Fruit fly (Drosophila melanogaster): ENCODE measurements around the gene Art6.
A peak's percentile ranks its signal among the peaks of the same experiment; 100 is the strongest.

Art6 gene

dm6 chr3R:13915646-13916045 is 30.0 kb downstream of the Art6 start (continued):
- TF ChIP-seq CG15336 (GFP tag; IDR thresholded peaks at IDR 0.05) (no peak), salr (GFP tag; optimal IDR thresholded peaks at IDR 0.05) (peak; percentile 20 to 57), CG34406 (GFP tag; optimal IDR thresholded peaks at IDR 0.05) (peak; percentile 67), CG10669 (GFP tag; optimal IDR thresholded peaks at IDR 0.05) (peak; percentile 80), Ets96B (tag; optimal IDR thresholded peaks at IDR 0.05) (peak; percentile 83), fd85E (GFP tag; optimal IDR thresholded peaks at IDR 0.05) (no peak), CG11294 (GFP tag; IDR thresholded peaks at IDR 0.05) (no peak), CG16779 (tag; optimal IDR thresholded peaks at IDR 0.05) (no peak), fkh (GFP tag; optimal IDR thresholded peaks at IDR 0.05) (no peak), achi (GFP tag; optimal IDR thresholded peaks at IDR 0.05) (peak; percentile 69), CG6276 (GFP tag; optimal IDR thresholded peaks at IDR 0.05) (no peak), CG6792 (GFP tag; optimal IDR thresholded peaks at IDR 0.05) (peak; percentile 77), net (GFP tag; optimal IDR thresholded peaks at IDR 0.05) (peak; percentile 18)

- peak; percentile 16; the same call in 1 of the 3 replicates for TF ChIP-seq CG6163 (GFP tag; IDR thresholded peaks at IDR 0.05)
- TF ChIP-seq acj6 (GFP tag; optimal IDR thresholded peaks at IDR 0.05) = peak; percentile 17
- no peak for TF ChIP-seq CG10631 (GFP tag; optimal IDR thresholded peaks at IDR 0.05)
- peak; percentile 66 for TF ChIP-seq Eip78C (GFP tag)
- TF ChIP-seq Eip93F (GFP tag; optimal IDR thresholded peaks at IDR 0.05) = no peak
- peak; percentile 35 for TF ChIP-seq Ets21C (GFP tag; optimal IDR thresholded peaks at IDR 0.05)
- TF ChIP-seq CG15336 (GFP tag; IDR thresholded peaks at IDR 0.05) = 0 out of 2 replicates have a peak, but pooled peaks have one; percentile 15
- no peak for TF ChIP-seq CG6808 (GFP tag; optimal IDR thresholded peaks at IDR 0.05)
- peak; percentile 69 for TF ChIP-seq Hr39 (GFP tag; optimal IDR thresholded peaks at IDR 0.05)
- no peak for TF ChIP-seq CG8319 (GFP tag; optimal IDR thresholded peaks at IDR 0.05)
- TF ChIP-seq CG8632 (GFP tag; optimal IDR thresholded peaks at IDR 0.05) = peak; percentile 26
- TF ChIP-seq CG3919 (GFP tag; optimal IDR thresholded peaks at IDR 0.05) = peak; percentile 13
- peak; percentile 50 for TF ChIP-seq Sox102F (GFP tag; optimal IDR thresholded peaks at IDR 0.05)
- no peak for TF ChIP-seq dsx (GFP tag; optimal IDR thresholded peaks at IDR 0.05; ENCODE audit: poor library complexity, severe bottlenecking)
- TF ChIP-seq CG16779 (tag; optimal IDR thresholded peaks at IDR 0.05) = no peak
- peak; percentile 90 for TF ChIP-seq svp (GFP tag)
- no peak for TF ChIP-seq CG32006 (GFP tag; optimal IDR thresholded peaks at IDR 0.05)
- TF ChIP-seq CG11902 (GFP tag; optimal IDR thresholded peaks at IDR 0.05) = peak; percentile 6
- no peak for TF ChIP-seq Hr38 (GFP tag; optimal IDR thresholded peaks at IDR 0.05)
- TF ChIP-seq fkh (GFP tag; optimal IDR thresholded peaks at IDR 0.05) = no peak
- TF ChIP-seq CG10669 (GFP tag; optimal IDR thresholded peaks at IDR 0.05) = no peak
- peak; percentile 66 for TF ChIP-seq topi (GFP tag; optimal IDR thresholded peaks at IDR 0.05)
- no peak for TF ChIP-seq CG9139 (GFP tag; optimal IDR thresholded peaks at IDR 0.05)
- TF ChIP-seq pdm3 (GFP tag; optimal IDR thresholded peaks at IDR 0.05) = peak; percentile 28
- peak; percentile 54 for TF ChIP-seq Smox (GFP tag; optimal IDR thresholded peaks at IDR 0.05)
- peak; percentile 39 for TF ChIP-seq vri (GFP tag; optimal IDR thresholded peaks at IDR 0.05)
- TF ChIP-seq Met (GFP tag; optimal IDR thresholded peaks at IDR 0.05) = peak; percentile 70
- TF ChIP-seq CG6792 (GFP tag; optimal IDR thresholded peaks at IDR 0.05) = peak; percentile 24
- no peak for TF ChIP-seq Sox14 (GFP tag; optimal IDR thresholded peaks at IDR 0.05)
- TF ChIP-seq ss (GFP tag; optimal IDR thresholded peaks at IDR 0.05) = no peak
- TF ChIP-seq CG1621 (tag; optimal IDR thresholded peaks at IDR 0.05) = no peak
- TF ChIP-seq lz (GFP tag; optimal IDR thresholded peaks at IDR 0.05) = peak; percentile 53
- TF ChIP-seq CG11762 (GFP tag; optimal IDR thresholded peaks at IDR 0.05; ENCODE audit: insufficient read depth) = no peak
- TF ChIP-seq CG8119 (GFP tag; IDR thresholded peaks at IDR 0.05) = no peak
- TF ChIP-seq Gug (GFP tag; IDR thresholded peaks at IDR 0.05) = no peak
- peak; percentile 27 for TF ChIP-seq CG34406 (GFP tag; optimal IDR thresholded peaks at IDR 0.05)
- no peak for TF ChIP-seq CG4318 (GFP tag; optimal IDR thresholded peaks at IDR 0.05)
- TF ChIP-seq cyc (GFP tag; optimal IDR thresholded peaks at IDR 0.05) = peak; percentile 53
- no peak for TF ChIP-seq Eip75B (GFP tag; optimal IDR thresholded peaks at IDR 0.05)
- TF ChIP-seq Sox15 (GFP tag; optimal IDR thresholded peaks at IDR 0.05) = no peak
- peak; percentile 70 for TF ChIP-seq CG31627 (GFP tag; optimal IDR thresholded peaks at IDR 0.05)
- peak; percentile 59 for TF ChIP-seq esn (GFP tag; optimal IDR thresholded peaks at IDR 0.05)
Observed at dm6 chr3R:13914760-13915417, 30.7 kb downstream of the Art6 start.

Measured in whole organism, prepupa.